Worm (Caenorhabditis elegans) whole organism, young adult: ENCODE measurements around the gene trr-1.

Experiments used
- B0336.3 ChIP-seq: fragments of 200-800 bp; sonication (Bioruptor generic); IDR thresholded peaks from 2 replicates; pipeline ENCODE4 v1.3.6; 2022; ENCODE audit warnings: missing genetic modification characterization, missing compliant biosample characterization
- F39B2.1 ChIP-seq: fragments of 200-800 bp; sonication (Bioruptor generic); IDR thresholded peaks from 2 replicates; pipeline ENCODE4 v1.3.6; 2022; ENCODE audit warnings: missing genetic modification reagents, missing genetic modification characterization, missing compliant biosample characterization
- F52B5.7 ChIP-seq: sonication (generic microtip); optimal IDR thresholded peaks from 2 replicates; lab custom pipeline; 2016; ENCODE audit warnings: mild to moderate bottlenecking, missing genetic modification characterization, missing compliant biosample characterization
- Y53G8AR.9 ChIP-seq: fragments of 200-800 bp; sonication (Bioruptor generic); conservative IDR thresholded peaks from 2 replicates; pipeline ENCODE4 v1.3.6; 2022; ENCODE audit warnings: missing genetic modification reagents, missing genetic modification characterization, missing compliant biosample characterization
- Y56A3A.18 ChIP-seq: fragments of 200-800 bp; sonication (Bioruptor generic); IDR thresholded peaks from 2 replicates; pipeline ENCODE4 v1.3.6; 2022; ENCODE audit warnings: missing genetic modification reagents, missing genetic modification characterization, missing compliant biosample characterization
- Y79H2A.3 ChIP-seq: fragments of 200-800 bp; sonication (Bioruptor generic); conservative IDR thresholded peaks from 2 replicates; pipeline ENCODE4 v1.3.6; 2022; ENCODE audit warnings: missing genetic modification reagents, missing genetic modification characterization, missing compliant biosample characterization
- Y95B8A.8 ChIP-seq: fragments of 200-800 bp; sonication (Bioruptor generic); IDR thresholded peaks from 2 replicates; pipeline ENCODE4 v1.3.6; 2022; ENCODE audit warnings: missing genetic modification reagents, missing genetic modification characterization, missing compliant biosample characterization
- ZK185.1 ChIP-seq: sonication (generic microtip); optimal IDR thresholded peaks from 2 replicates; lab custom pipeline; 2016; ENCODE audit warnings: mild to moderate bottlenecking, missing genetic modification characterization, missing compliant biosample characterization; ENCODE audit not compliant: poor library complexity, severe bottlenecking
- athp-1 ChIP-seq: sonication (generic microtip); optimal IDR thresholded peaks from 2 replicates; lab custom pipeline; 2017; ENCODE audit warnings: mild to moderate bottlenecking, missing genetic modification characterization, missing compliant biosample characterization
- attf-5 ChIP-seq: fragments of 200-800 bp; sonication (Bioruptor generic); optimal IDR thresholded peaks from 2 replicates; lab custom pipeline; 2018; ENCODE audit warnings: mild to moderate bottlenecking, missing genetic modification characterization, missing compliant biosample characterization
- attf-6 ChIP-seq: fragments of 200-800 bp; sonication (Bioruptor generic); IDR thresholded peaks from 2 replicates; pipeline ENCODE4 v1.3.6; 2022; ENCODE audit warnings: missing genetic modification reagents, missing genetic modification characterization, missing compliant biosample characterization
- ccch-3 ChIP-seq: fragments of 200-800 bp; sonication (Bioruptor generic); optimal IDR thresholded peaks from 2 replicates; lab custom pipeline; 2018; ENCODE audit warnings: mild to moderate bottlenecking, missing genetic modification characterization, missing compliant biosample characterization
- cebp-1 ChIP-seq, 2 experiments: fragments of 200-800 bp in 1 of 2; sonication (Bioruptor generic) in 1 of 2; sonication (generic microtip) in 1 of 2; IDR thresholded peaks in 1 of 2; optimal IDR thresholded peaks in 1 of 2; 2 replicates each; pipeline versions ENCODE4 v1.3.6 to Lab custom; 2017 to 2022; ENCODE audit warnings: missing compliant biosample characterization in 2 of 2, missing genetic modification characterization in 2 of 2, mild to moderate bottlenecking in 1 of 2, missing genetic modification reagents in 1 of 2, moderate library complexity in 1 of 2
- cebp-2 ChIP-seq: fragments of 200-800 bp; sonication (Bioruptor generic); IDR thresholded peaks from 2 replicates; pipeline ENCODE4 v1.3.6; 2022; ENCODE audit warnings: missing genetic modification characterization, missing compliant biosample characterization
- ceh-79 ChIP-seq: sonication (generic microtip); optimal IDR thresholded peaks from 2 replicates; lab custom pipeline; 2017; ENCODE audit warnings: mild to moderate bottlenecking, missing genetic modification characterization, missing compliant biosample characterization
- dox-1 ChIP-seq: fragments of 200-800 bp; sonication (Bioruptor generic); IDR thresholded peaks from 2 replicates; pipeline ENCODE4 v1.3.6; 2022; ENCODE audit warnings: missing genetic modification reagents, missing genetic modification characterization, missing compliant biosample characterization
- efl-1 ChIP-seq: fragments of 150-350 bp; optimal IDR thresholded peaks from 2 replicates; lab custom pipeline; 2014; ENCODE audit warnings: missing biosample characterization, missing genetic modification reagents, missing genetic modification characterization
- ekl-4 ChIP-seq: fragments of 200-800 bp; sonication (Bioruptor generic); IDR thresholded peaks from 2 replicates; pipeline ENCODE4 v1.3.6; 2022; ENCODE audit warnings: missing genetic modification reagents, missing genetic modification characterization, missing compliant biosample characterization
- hmg-1.2 ChIP-seq: fragments of 200-800 bp; sonication (Bioruptor generic); IDR thresholded peaks from 2 replicates; pipeline ENCODE4 v1.3.6; 2022; ENCODE audit warnings: missing genetic modification reagents, missing genetic modification characterization, missing compliant biosample characterization
- hsf-1 ChIP-seq: fragments of 200-800 bp; sonication (Bioruptor generic); IDR thresholded peaks from 2 replicates; pipeline ENCODE4 v1.3.6; 2022; ENCODE audit warnings: missing genetic modification reagents, missing genetic modification characterization, missing compliant biosample characterization
- lin-54 ChIP-seq: fragments of 200-800 bp; sonication (Bioruptor generic); optimal IDR thresholded peaks from 2 replicates; lab custom pipeline; 2018; ENCODE audit warnings: mild to moderate bottlenecking, missing genetic modification characterization, missing compliant biosample characterization
- lir-1 ChIP-seq: fragments of 200-800 bp; sonication (Bioruptor generic); conservative IDR thresholded peaks from 2 replicates; pipeline ENCODE4 v1.3.6; 2022; ENCODE audit warnings: missing genetic modification reagents, missing genetic modification characterization, missing compliant biosample characterization
- lsy-27 ChIP-seq: sonication (generic microtip); optimal IDR thresholded peaks from 2 replicates; lab custom pipeline; 2017; ENCODE audit warnings: missing genetic modification characterization, mild to moderate bottlenecking, missing compliant biosample characterization, antibody characterized with exemption, missing genotype, borderline replicate concordance; ENCODE audit not compliant: insufficient read depth
- madf-6 ChIP-seq: fragments of 200-800 bp; sonication (Bioruptor generic); IDR thresholded peaks from 2 replicates; pipeline ENCODE4 v1.3.6; 2022; ENCODE audit warnings: missing genetic modification reagents, missing genetic modification characterization, missing compliant biosample characterization
- mes-4 ChIP-seq: sonication (generic microtip); optimal IDR thresholded peaks from 2 replicates; lab custom pipeline; 2016; ENCODE audit warnings: missing genotype, missing genetic modification characterization, missing compliant biosample characterization
- nfya-2 ChIP-seq: fragments of 200-800 bp; sonication (Bioruptor generic); IDR thresholded peaks from 2 replicates; pipeline ENCODE4 v1.3.6; 2022; ENCODE audit warnings: missing genetic modification reagents, missing genetic modification characterization, missing compliant biosample characterization
- nfyb-1 ChIP-seq: fragments of 200-800 bp; sonication (Bioruptor generic); IDR thresholded peaks from 2 replicates; pipeline ENCODE4 v1.3.6; 2022; ENCODE audit warnings: missing genetic modification reagents, missing genetic modification characterization, missing compliant biosample characterization
- nhr-27 ChIP-seq: fragments of 200-800 bp; sonication (Bioruptor generic); optimal IDR thresholded peaks from 2 replicates; lab custom pipeline; 2018; ENCODE audit warnings: mild to moderate bottlenecking, missing genetic modification characterization, moderate library complexity, missing compliant biosample characterization
- nhr-80 ChIP-seq: sonication (generic microtip); optimal IDR thresholded peaks from 2 replicates; lab custom pipeline; 2016; ENCODE audit warnings: missing genetic modification characterization, missing compliant biosample characterization
- nhr-90 ChIP-seq: sonication (generic microtip); optimal IDR thresholded peaks from 2 replicates; lab custom pipeline; 2016; ENCODE audit warnings: missing genotype, mild to moderate bottlenecking, missing genetic modification characterization, missing compliant biosample characterization
- pbrm-1 ChIP-seq: fragments of 200-800 bp; sonication (Bioruptor generic); IDR thresholded peaks from 2 replicates; pipeline ENCODE4 v1.3.6; 2022; ENCODE audit warnings: missing genetic modification reagents, missing genetic modification characterization, missing compliant biosample characterization
- tbx-9 ChIP-seq: sonication (generic microtip); optimal IDR thresholded peaks from 2 replicates; lab custom pipeline; 2016; ENCODE audit warnings: borderline replicate concordance, missing genetic modification characterization, inconsistent platforms, missing compliant biosample characterization
- tlf-1 ChIP-seq: fragments of 200-800 bp; sonication (Bioruptor generic); optimal IDR thresholded peaks from 2 replicates; lab custom pipeline; 2018; ENCODE audit warnings: mild to moderate bottlenecking, missing genetic modification characterization, missing compliant biosample characterization
- zfh-2 ChIP-seq: fragments of 200-800 bp; sonication (Bioruptor generic); conservative IDR thresholded peaks from 2 replicates; pipeline ENCODE4 v1.3.6; 2022; ENCODE audit warnings: missing genetic modification reagents, missing genetic modification characterization, missing compliant biosample characterization
- zim-3 ChIP-seq: sonication (generic microtip); optimal IDR thresholded peaks from 2 replicates; lab custom pipeline; 2017; ENCODE audit warnings: mild to moderate bottlenecking, missing genetic modification characterization, moderate library complexity, missing compliant biosample characterization
- ztf-18 ChIP-seq: sonication (generic microtip); optimal IDR thresholded peaks from 2 replicates; lab custom pipeline; 2016; ENCODE audit warnings: missing genotype, mild to moderate bottlenecking, missing genetic modification characterization, missing compliant biosample characterization
- ztf-25 ChIP-seq: fragments of 200-800 bp; sonication (Bioruptor generic); IDR thresholded peaks from 2 replicates; pipeline ENCODE4 v1.3.6; 2022; ENCODE audit warnings: missing genetic modification reagents, missing genetic modification characterization, missing compliant biosample characterization
- ztf-6 ChIP-seq: fragments of 200-800 bp; sonication (Bioruptor generic); IDR thresholded peaks from 2 replicates; pipeline ENCODE4 v1.3.6; 2022; ENCODE audit warnings: missing genetic modification reagents, missing genetic modification characterization, missing compliant biosample characterization

trr-1 gene

DNA sequence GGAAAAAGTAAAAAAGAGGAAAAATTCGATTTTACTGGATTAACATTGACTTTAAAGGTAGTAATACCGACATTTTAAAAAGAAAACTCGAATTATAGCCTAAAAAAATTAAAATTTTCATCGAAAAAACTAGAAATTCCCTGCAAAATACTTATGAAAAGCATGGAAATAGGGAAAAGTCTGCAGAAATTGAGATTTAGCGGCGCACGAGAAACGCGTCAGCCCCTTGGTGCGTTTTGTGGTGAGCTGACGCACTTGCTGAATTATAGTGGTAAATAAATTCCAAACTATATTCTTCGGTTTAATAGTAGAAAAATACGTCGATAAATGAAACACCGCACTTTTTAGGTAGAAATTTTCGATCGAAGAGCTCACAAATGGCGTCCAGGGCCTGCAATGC, 18.7 kb upstream of the trr-1 start:
- no peak for TF ChIP-seq lir-1 (GFP tag; lab: Robert Waterston, UW)
- TF ChIP-seq cebp-1 (GFP tag; IDR thresholded peaks at IDR 0.05; lab: Robert Waterston, UW): no peak
- TF ChIP-seq cebp-1 (tag; optimal IDR thresholded peaks at IDR 0.05; lab: Kevin White, UChicago): peak; percentile 32
- TF ChIP-seq efl-1 (GFP tag; lab: Kevin White, UChicago): peak; percentile 15
- peak; percentile 35; the same call in 1 of the 2 replicates for TF ChIP-seq dox-1 (GFP tag; lab: Robert Waterston, UW)
- TF ChIP-seq ztf-18 (tag; lab: Kevin White, UChicago): peak; percentile 90

DNA sequence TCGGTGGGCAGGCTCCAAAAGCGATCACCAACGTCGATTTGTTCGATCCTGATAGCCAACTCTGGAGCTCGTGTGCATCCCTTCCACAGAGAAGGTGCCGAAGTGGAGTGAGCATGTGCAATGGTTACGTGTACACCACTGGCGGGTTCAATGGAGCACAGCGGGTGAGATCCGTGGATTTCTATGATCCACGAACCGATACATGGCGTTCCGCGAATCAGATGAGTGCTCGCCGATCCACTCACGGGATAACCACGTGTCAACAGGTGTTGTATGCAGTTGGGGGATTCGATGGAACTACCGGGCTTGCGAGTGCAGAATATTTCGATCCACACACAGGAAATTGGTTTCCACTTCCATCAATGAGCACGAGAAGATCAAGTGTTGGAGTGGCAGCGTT, 15.1 kb upstream of the trr-1 start:
- TF ChIP-seq ccch-3 (GFP tag; lab: Kevin White, UChicago) (no peak), attf-6 (GFP tag; lab: Robert Waterston, UW) (0 out of 2 replicates have a peak, but pooled peaks have one; percentile 23), B0336.3 (GFP tag; lab: Robert Waterston, UW) (peak; percentile 76), pbrm-1 (GFP tag; lab: Robert Waterston, UW) (no peak), ekl-4 (GFP tag; lab: Robert Waterston, UW) (0 out of 2 replicates have a peak, but pooled peaks have one; percentile 17), cebp-1 (GFP tag; IDR thresholded peaks at IDR 0.05; lab: Robert Waterston, UW) (no peak), cebp-1 (tag; optimal IDR thresholded peaks at IDR 0.05; lab: Kevin White, UChicago) (peak; percentile 5), nhr-27 (tag; lab: Kevin White, UChicago) (no peak), Y56A3A.18 (no peak), athp-1 (peak; percentile 27), Y53G8AR.9 (no peak), zfh-2 (GFP tag; lab: Robert Waterston, UW) (peak; percentile 71), hsf-1 (no peak), cebp-2 (no peak), nfya-2 (GFP tag; lab: Robert Waterston, UW) (0 out of 2 replicates have a peak, but pooled peaks have one; percentile 39), nfyb-1 (GFP tag; lab: Robert Waterston, UW) (no peak), attf-5 (GFP tag; lab: Kevin White, UChicago) (peak; percentile 0), nhr-80 (tag; lab: Kevin White, UChicago) (no peak), lin-54 (GFP tag; lab: Kevin White, UChicago) (no peak), Y95B8A.8 (GFP tag; lab: Robert Waterston, UW) (no peak), F39B2.1 (no peak), ZK185.1 (tag; lab: Kevin White, UChicago) (no peak), lsy-27 (no peak), madf-6 (GFP tag; lab: Robert Waterston, UW) (peak; percentile 44), ceh-79 (tag; lab: Kevin White, UChicago) (no peak), zim-3 (peak; percentile 9), Y79H2A.3 (GFP tag; lab: Robert Waterston, UW) (0 out of 2 replicates have a peak, but pooled peaks have one; percentile 8), tlf-1 (no peak), ztf-25 (GFP tag; lab: Robert Waterston, UW) (0 out of 2 replicates have a peak, but pooled peaks have one; percentile 46), nhr-90 (no peak), ztf-6 (GFP tag; lab: Robert Waterston, UW) (no peak), tbx-9 (tag; lab: Kevin White, UChicago) (no peak), mes-4 (no peak), F52B5.7 (tag; lab: Kevin White, UChicago) (peak; percentile 46), hmg-1.2 (0 out of 2 replicates have a peak, but pooled peaks have one; percentile 6)
